Worm (Caenorhabditis elegans) whole organism, young adult: ENCODE measurements around the gene cpi-2.
A peak's percentile ranks its signal among the peaks of the same experiment; 100 is the strongest.

ENCODE experiments used
- D2030.7 ChIP-seq: fragments of 200-800 bp; sonication (Bioruptor generic); IDR thresholded peaks from 2 replicates; pipeline ENCODE4 v1.3.6; 2022; ENCODE audit warnings: missing genetic modification reagents, missing genetic modification characterization, missing compliant biosample characterization
- F10E7.11 ChIP-seq: sonication (generic microtip); optimal IDR thresholded peaks from 2 replicates; lab custom pipeline; 2017; ENCODE audit warnings: mild to moderate bottlenecking, missing genetic modification characterization, moderate library complexity, missing compliant biosample characterization
- F22D6.2 ChIP-seq: sonication (generic microtip); optimal IDR thresholded peaks from 2 replicates; lab custom pipeline; 2016; ENCODE audit warnings: mild to moderate bottlenecking, missing genetic modification characterization, missing compliant biosample characterization
- F23B12.7 ChIP-seq: sonication (generic microtip); optimal IDR thresholded peaks from 2 replicates; lab custom pipeline; 2017; ENCODE audit warnings: missing genetic modification characterization, mild to moderate bottlenecking, missing compliant biosample characterization, antibody characterized with exemption, moderate library complexity; ENCODE audit not compliant: insufficient read depth
- F37B4.10 ChIP-seq: fragments of 200-800 bp; sonication (Bioruptor generic); IDR thresholded peaks from 2 replicates; pipeline ENCODE4 v1.3.6; 2022; ENCODE audit warnings: missing genetic modification characterization, missing compliant biosample characterization
- F49E8.2 ChIP-seq: sonication (generic microtip); optimal IDR thresholded peaks from 3 replicates; lab custom pipeline; 2017; ENCODE audit warnings: missing genetic modification characterization, mild to moderate bottlenecking, missing compliant biosample characterization, antibody characterized with exemption, moderate library complexity; ENCODE audit not compliant: insufficient read depth
- F52B5.7 ChIP-seq: sonication (generic microtip); optimal IDR thresholded peaks from 2 replicates; lab custom pipeline; 2016; ENCODE audit warnings: mild to moderate bottlenecking, missing genetic modification characterization, missing compliant biosample characterization
- F55B11.4 ChIP-seq: sonication (generic microtip); optimal IDR thresholded peaks from 2 replicates; lab custom pipeline; 2016; ENCODE audit warnings: missing compliant biosample characterization, missing genetic modification characterization, borderline replicate concordance; ENCODE audit not compliant: insufficient read depth
- K11D2.4 ChIP-seq: fragments of 200-800 bp; sonication (Bioruptor generic); IDR thresholded peaks from 2 replicates; pipeline ENCODE4 v1.3.6; 2022; ENCODE audit warnings: missing genetic modification reagents, missing genetic modification characterization, missing compliant biosample characterization
- T26A5.8 ChIP-seq: sonication (generic microtip); optimal IDR thresholded peaks from 2 replicates; lab custom pipeline; 2016; ENCODE audit warnings: missing genetic modification characterization, missing compliant biosample characterization
- Y56A3A.18 ChIP-seq: fragments of 200-800 bp; sonication (Bioruptor generic); IDR thresholded peaks from 2 replicates; pipeline ENCODE4 v1.3.6; 2022; ENCODE audit warnings: missing genetic modification reagents, missing genetic modification characterization, missing compliant biosample characterization
- ZK185.1 ChIP-seq: sonication (generic microtip); optimal IDR thresholded peaks from 2 replicates; lab custom pipeline; 2016; ENCODE audit warnings: mild to moderate bottlenecking, missing genetic modification characterization, missing compliant biosample characterization; ENCODE audit not compliant: poor library complexity, severe bottlenecking
- ama-1 ChIP-seq, 3 experiments: fragments of 150-350 bp in 1 of 3; sonication (generic microtip) in 2 of 3; optimal IDR thresholded peaks; 2 replicates each; lab custom pipeline; 2014 to 2018; ENCODE audit warnings: missing biosample characterization in 2 of 3, missing genetic modification characterization in 2 of 3, missing genetic modification reagents in 2 of 3
- attf-6 ChIP-seq: fragments of 200-800 bp; sonication (Bioruptor generic); IDR thresholded peaks from 2 replicates; pipeline ENCODE4 v1.3.6; 2022; ENCODE audit warnings: missing genetic modification reagents, missing genetic modification characterization, missing compliant biosample characterization
- bed-1 ChIP-seq: fragments of 200-800 bp; sonication (Bioruptor generic); IDR thresholded peaks from 2 replicates; pipeline ENCODE4 v1.3.6; 2022; ENCODE audit warnings: missing genetic modification reagents, missing genetic modification characterization, missing compliant biosample characterization
- ccch-3 ChIP-seq: fragments of 200-800 bp; sonication (Bioruptor generic); optimal IDR thresholded peaks from 2 replicates; lab custom pipeline; 2018; ENCODE audit warnings: mild to moderate bottlenecking, missing genetic modification characterization, missing compliant biosample characterization
- cebp-1 ChIP-seq, 2 experiments: fragments of 200-800 bp in 1 of 2; sonication (Bioruptor generic) in 1 of 2; sonication (generic microtip) in 1 of 2; IDR thresholded peaks in 1 of 2; optimal IDR thresholded peaks in 1 of 2; 2 replicates each; pipeline versions ENCODE4 v1.3.6 to Lab custom; 2017 to 2022; ENCODE audit warnings: missing compliant biosample characterization in 2 of 2, missing genetic modification characterization in 2 of 2, mild to moderate bottlenecking in 1 of 2, missing genetic modification reagents in 1 of 2, moderate library complexity in 1 of 2
- cebp-2 ChIP-seq: fragments of 200-800 bp; sonication (Bioruptor generic); IDR thresholded peaks from 2 replicates; pipeline ENCODE4 v1.3.6; 2022; ENCODE audit warnings: missing genetic modification characterization, missing compliant biosample characterization
- ceh-27 ChIP-seq: fragments of 200-800 bp; sonication (Bioruptor generic); optimal IDR thresholded peaks from 2 replicates; lab custom pipeline; 2018; ENCODE audit warnings: mild to moderate bottlenecking, missing genetic modification characterization, moderate library complexity, missing compliant biosample characterization
- ceh-40 ChIP-seq: fragments of 200-800 bp; sonication (Bioruptor generic); IDR thresholded peaks from 2 replicates; pipeline ENCODE4 v1.3.6; 2022; ENCODE audit warnings: missing genetic modification characterization, missing compliant biosample characterization
- dpl-1 ChIP-seq: fragments of 150-350 bp; optimal IDR thresholded peaks from 2 replicates; lab custom pipeline; 2014; ENCODE audit warnings: missing biosample characterization, missing genetic modification reagents, missing genetic modification characterization
- egl-18 ChIP-seq: fragments of 200-800 bp; sonication (Bioruptor generic); IDR thresholded peaks from 2 replicates; pipeline ENCODE4 v1.3.6; 2022; ENCODE audit warnings: missing genetic modification reagents, missing genetic modification characterization, missing compliant biosample characterization
- egrh-3 ChIP-seq: fragments of 200-800 bp; sonication (Bioruptor generic); IDR thresholded peaks from 2 replicates; pipeline ENCODE4 v1.3.6; 2022; ENCODE audit warnings: missing genetic modification reagents, missing genetic modification characterization, missing compliant biosample characterization
- ekl-4 ChIP-seq: fragments of 200-800 bp; sonication (Bioruptor generic); IDR thresholded peaks from 2 replicates; pipeline ENCODE4 v1.3.6; 2022; ENCODE audit warnings: missing genetic modification reagents, missing genetic modification characterization, missing compliant biosample characterization
- ets-4 ChIP-seq: fragments of 200-800 bp; sonication (Bioruptor generic); optimal IDR thresholded peaks from 2 replicates; lab custom pipeline; 2018; ENCODE audit warnings: mild to moderate bottlenecking, missing genetic modification characterization, missing compliant biosample characterization
- hmg-1.2 ChIP-seq: fragments of 200-800 bp; sonication (Bioruptor generic); IDR thresholded peaks from 2 replicates; pipeline ENCODE4 v1.3.6; 2022; ENCODE audit warnings: missing genetic modification reagents, missing genetic modification characterization, missing compliant biosample characterization
- hrde-1 ChIP-seq: sonication (generic microtip); optimal IDR thresholded peaks from 2 replicates; lab custom pipeline; 2016; ENCODE audit warnings: missing genetic modification characterization, mild to moderate bottlenecking, missing compliant biosample characterization, moderate library complexity, missing genotype, missing genetic modification reagents, borderline replicate concordance
- hsf-1 ChIP-seq: fragments of 200-800 bp; sonication (Bioruptor generic); IDR thresholded peaks from 2 replicates; pipeline ENCODE4 v1.3.6; 2022; ENCODE audit warnings: missing genetic modification reagents, missing genetic modification characterization, missing compliant biosample characterization
- let-526 ChIP-seq: fragments of 200-800 bp; sonication (Bioruptor generic); IDR thresholded peaks from 2 replicates; pipeline ENCODE4 v1.3.6; 2022; ENCODE audit warnings: missing genetic modification reagents, missing genetic modification characterization, missing compliant biosample characterization
- let-607 ChIP-seq, 2 experiments: fragments of 200-800 bp in 1 of 2; sonication (Bioruptor generic) in 1 of 2; sonication (generic microtip) in 1 of 2; optimal IDR thresholded peaks; 2 replicates each; lab custom pipeline; 2016 to 2018; ENCODE audit warnings: mild to moderate bottlenecking in 2 of 2, missing compliant biosample characterization in 2 of 2, missing genetic modification characterization in 2 of 2, moderate library complexity in 2 of 2, missing genotype in 1 of 2
- lin-26 ChIP-seq: fragments of 200-800 bp; sonication (Bioruptor generic); IDR thresholded peaks from 2 replicates; pipeline ENCODE4 v1.3.6; 2022; ENCODE audit warnings: missing genetic modification reagents, missing genetic modification characterization, missing compliant biosample characterization
- lin-54 ChIP-seq: fragments of 200-800 bp; sonication (Bioruptor generic); optimal IDR thresholded peaks from 2 replicates; lab custom pipeline; 2018; ENCODE audit warnings: mild to moderate bottlenecking, missing genetic modification characterization, missing compliant biosample characterization
- lir-1 ChIP-seq: fragments of 200-800 bp; sonication (Bioruptor generic); conservative IDR thresholded peaks from 2 replicates; pipeline ENCODE4 v1.3.6; 2022; ENCODE audit warnings: missing genetic modification reagents, missing genetic modification characterization, missing compliant biosample characterization
- madf-10 ChIP-seq: sonication (generic microtip); optimal IDR thresholded peaks from 2 replicates; lab custom pipeline; 2016; ENCODE audit warnings: mild to moderate bottlenecking, missing genetic modification characterization, missing compliant biosample characterization
- madf-3 ChIP-seq: fragments of 200-800 bp; sonication (Bioruptor generic); IDR thresholded peaks from 2 replicates; pipeline ENCODE4 v1.3.6; 2022; ENCODE audit warnings: missing genetic modification reagents, missing genetic modification characterization, missing compliant biosample characterization
- mcd-1 ChIP-seq: fragments of 200-800 bp; sonication (Bioruptor generic); IDR thresholded peaks from 2 replicates; pipeline ENCODE4 v1.3.6; 2022; ENCODE audit warnings: missing genetic modification reagents, missing genetic modification characterization, missing compliant biosample characterization
- mes-4 ChIP-seq: sonication (generic microtip); optimal IDR thresholded peaks from 2 replicates; lab custom pipeline; 2016; ENCODE audit warnings: missing genotype, missing genetic modification characterization, missing compliant biosample characterization
- nhr-120 ChIP-seq: fragments of 200-800 bp; sonication (Bioruptor generic); IDR thresholded peaks from 2 replicates; pipeline ENCODE4 v1.3.6; 2022; ENCODE audit warnings: missing genetic modification characterization, missing compliant biosample characterization
- nhr-27 ChIP-seq: fragments of 200-800 bp; sonication (Bioruptor generic); optimal IDR thresholded peaks from 2 replicates; lab custom pipeline; 2018; ENCODE audit warnings: mild to moderate bottlenecking, missing genetic modification characterization, moderate library complexity, missing compliant biosample characterization
- nhr-80 ChIP-seq: sonication (generic microtip); optimal IDR thresholded peaks from 2 replicates; lab custom pipeline; 2016; ENCODE audit warnings: missing genetic modification characterization, missing compliant biosample characterization
- pbrm-1 ChIP-seq: fragments of 200-800 bp; sonication (Bioruptor generic); IDR thresholded peaks from 2 replicates; pipeline ENCODE4 v1.3.6; 2022; ENCODE audit warnings: missing genetic modification reagents, missing genetic modification characterization, missing compliant biosample characterization
- repo-1 ChIP-seq: sonication (generic microtip); optimal IDR thresholded peaks from 2 replicates; lab custom pipeline; 2017; ENCODE audit warnings: mild to moderate bottlenecking, missing genetic modification characterization, missing compliant biosample characterization
- snpc-1.1 ChIP-seq: sonication (generic microtip); optimal IDR thresholded peaks from 2 replicates; lab custom pipeline; 2017; ENCODE audit warnings: missing genetic modification characterization, mild to moderate bottlenecking, missing compliant biosample characterization, antibody characterized with exemption, moderate library complexity, missing genotype, missing genetic modification reagents; ENCODE audit not compliant: insufficient read depth
- somi-1 ChIP-seq: fragments of 200-800 bp; sonication (Bioruptor generic); optimal IDR thresholded peaks from 2 replicates; lab custom pipeline; 2018; ENCODE audit warnings: mild to moderate bottlenecking, missing genetic modification characterization, missing compliant biosample characterization
- ztf-22 ChIP-seq: fragments of 200-800 bp; sonication (Bioruptor generic); optimal IDR thresholded peaks from 2 replicates; lab custom pipeline; 2018; ENCODE audit warnings: mild to moderate bottlenecking, missing genetic modification characterization, moderate library complexity, missing compliant biosample characterization
- ztf-25 ChIP-seq: fragments of 200-800 bp; sonication (Bioruptor generic); IDR thresholded peaks from 2 replicates; pipeline ENCODE4 v1.3.6; 2022; ENCODE audit warnings: missing genetic modification reagents, missing genetic modification characterization, missing compliant biosample characterization

Gene cpi-2

ce11 chrV:6000368-6000802 lies 43.5 kb upstream of the cpi-2 start (continued):
- TF ChIP-seq let-607 (tag; optimal IDR thresholded peaks at IDR 0.05; lab: Kevin White, UChicago) (peak; percentile 84 to 92), mes-4 (no peak), hsf-1 (GFP tag; lab: Robert Waterston, UW) (peak; percentile 57; the same call in 1 of the 2 replicates), cebp-2 (GFP tag; lab: Robert Waterston, UW) (0 out of 2 replicates have a peak, but pooled peaks have one; percentile 73), ets-4 (GFP tag; lab: Kevin White, UChicago) (peak; percentile 91), lin-26 (GFP tag; lab: Robert Waterston, UW) (peak; percentile 67; the same call in 1 of the 2 replicates), lin-54 (GFP tag; lab: Kevin White, UChicago) (peak; percentile 76), ztf-25 (GFP tag; lab: Robert Waterston, UW) (no peak), ekl-4 (GFP tag; lab: Robert Waterston, UW) (peak; percentile 82), ceh-40 (GFP tag; lab: Robert Waterston, UW) (no peak), F49E8.2 (tag; lab: Kevin White, UChicago) (no peak), egrh-3 (0 out of 2 replicates have a peak, but pooled peaks have one; percentile 14), hrde-1 (tag; lab: Kevin White, UChicago) (no peak), dpl-1 (GFP tag; lab: Kevin White, UChicago) (no peak), ama-1 (optimal IDR thresholded peaks at IDR 0.05; lab: Kevin White, UChicago) (no peak), ama-1 (GFP tag; optimal IDR thresholded peaks at IDR 0.05; lab: Kevin White, UChicago) (no peak), cebp-1 (GFP tag; IDR thresholded peaks at IDR 0.05; lab: Robert Waterston, UW) (peak; percentile 26; the same call in 1 of the 2 replicates), cebp-1 (tag; optimal IDR thresholded peaks at IDR 0.05; lab: Kevin White, UChicago) (peak; percentile 91), attf-6 (GFP tag; lab: Robert Waterston, UW) (no peak), nhr-27 (tag; lab: Kevin White, UChicago) (no peak), F23B12.7 (tag; lab: Kevin White, UChicago) (no peak), lir-1 (GFP tag; lab: Robert Waterston, UW) (peak; percentile 81), hmg-1.2 (peak; percentile 95), ccch-3 (GFP tag; lab: Kevin White, UChicago) (no peak), mcd-1 (GFP tag; lab: Robert Waterston, UW) (peak; percentile 75), ztf-22 (peak; percentile 83), F22D6.2 (tag; lab: Kevin White, UChicago) (peak; percentile 72), F55B11.4 (tag; lab: Kevin White, UChicago) (no peak), ZK185.1 (peak; percentile 78), madf-10 (tag; lab: Kevin White, UChicago) (peak; percentile 93), let-526 (GFP tag; lab: Robert Waterston, UW) (peak; percentile 80; the same call in 1 of the 2 replicates), egl-18 (GFP tag; lab: Robert Waterston, UW) (0 out of 2 replicates have a peak, but pooled peaks have one; percentile 21), F10E7.11 (no peak), T26A5.8 (tag; lab: Kevin White, UChicago) (no peak), bed-1 (no peak), repo-1 (tag; lab: Kevin White, UChicago) (peak; percentile 77), nhr-80 (tag; lab: Kevin White, UChicago) (peak; percentile 97), snpc-1.1 (no peak), F52B5.7 (no peak), nhr-120 (no peak), madf-3 (GFP tag; lab: Robert Waterston, UW) (peak; percentile 83; the same call in 1 of the 2 replicates), K11D2.4 (peak; percentile 90), somi-1 (GFP tag; lab: Kevin White, UChicago) (peak; percentile 78), ceh-27 (GFP tag; lab: Kevin White, UChicago) (peak; percentile 80), D2030.7 (GFP tag; lab: Robert Waterston, UW) (no peak), Y56A3A.18 (GFP tag; lab: Robert Waterston, UW) (peak; percentile 89; the same call in 1 of the 2 replicates), F37B4.10 (GFP tag; lab: Robert Waterston, UW) (peak; percentile 89; the same call in 1 of the 2 replicates), pbrm-1 (GFP tag; lab: Robert Waterston, UW) (peak; percentile 86)
